Worm (Caenorhabditis elegans) whole organism, L2 larva: ENCODE results near the gene lis-1.

Experiments used
- Y55F3AM.14 ChIP-seq: fragments of 200-800 bp; sonication (Bioruptor generic); optimal IDR thresholded peaks from 2 replicates; lab custom pipeline; 2018; ENCODE audit warnings: mild to moderate bottlenecking, missing genetic modification characterization, missing compliant biosample characterization
- aly-2 ChIP-seq: fragments of 150-350 bp; optimal IDR thresholded peaks from 2 replicates; lab custom pipeline; 2014; ENCODE audit warnings: missing biosample characterization, missing genetic modification characterization
- ama-1 ChIP-seq: fragments of 150-350 bp; optimal IDR thresholded peaks from 2 replicates; lab custom pipeline; 2018; ENCODE audit warnings: inconsistent platforms
- ceh-16 ChIP-seq: fragments of 150-350 bp; optimal IDR thresholded peaks from 2 replicates; lab custom pipeline; 2014; ENCODE audit warnings: missing biosample characterization, missing genetic modification characterization
- egl-27 ChIP-seq: sonication (generic microtip); optimal IDR thresholded peaks from 3 replicates; lab custom pipeline; 2017; ENCODE audit warnings: missing biosample characterization, missing genetic modification reagents, missing genetic modification characterization
- elt-3 ChIP-seq: sonication (generic microtip); optimal IDR thresholded peaks from 2 replicates; lab custom pipeline; 2017; ENCODE audit warnings: missing biosample characterization, missing genetic modification characterization
- lin-11 ChIP-seq: fragments of 150-350 bp; sonication (generic microtip); optimal IDR thresholded peaks from 2 replicates; lab custom pipeline; 2014; ENCODE audit warnings: missing biosample characterization, missing genetic modification characterization, inconsistent platforms, mixed read lengths
- nhr-237 ChIP-seq: fragments of 150-350 bp; optimal IDR thresholded peaks from 2 replicates; lab custom pipeline; 2014; ENCODE audit warnings: missing biosample characterization, missing genetic modification characterization
- nhr-25 ChIP-seq: fragments of 150-350 bp; sonication (generic microtip); optimal IDR thresholded peaks from 3 replicates; lab custom pipeline; 2014; ENCODE audit warnings: missing biosample characterization, missing genetic modification characterization
- nhr-77 ChIP-seq: fragments of 150-350 bp; optimal IDR thresholded peaks from 2 replicates; lab custom pipeline; 2014; ENCODE audit warnings: missing biosample characterization, missing genetic modification characterization
- peb-1 ChIP-seq: fragments of 150-350 bp; optimal IDR thresholded peaks from 2 replicates; lab custom pipeline; 2014; ENCODE audit warnings: missing biosample characterization, missing genetic modification characterization
- snpc-4 ChIP-seq: fragments of 150-350 bp; optimal IDR thresholded peaks from 2 replicates; lab custom pipeline; 2014; ENCODE audit warnings: missing biosample characterization, missing genetic modification characterization
- unc-62 ChIP-seq: fragments of 150-350 bp; optimal IDR thresholded peaks from 2 replicates; lab custom pipeline; 2014; ENCODE audit warnings: missing biosample characterization, missing genetic modification reagents, missing genetic modification characterization

DNA sequence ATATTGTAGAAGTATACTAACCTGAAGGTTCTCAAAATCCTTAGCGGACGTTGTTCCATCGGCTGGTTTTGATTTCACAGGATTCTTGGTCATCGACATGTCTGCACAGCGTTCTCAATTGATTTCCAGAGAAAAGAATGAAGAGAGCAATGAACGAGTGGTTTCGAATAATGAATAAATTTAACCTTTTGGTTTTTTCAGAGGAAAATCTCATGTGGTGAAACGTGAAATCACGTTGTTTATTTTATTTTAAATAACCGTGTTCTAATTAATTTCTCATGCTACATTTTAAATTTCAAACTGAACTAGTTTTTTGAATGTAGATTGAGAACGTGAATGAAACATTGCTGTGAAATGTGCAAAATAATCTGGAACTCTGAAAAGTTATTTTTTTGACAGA is 3.7 kb upstream of the lis-1 start, which contains the start of gene T03F6.6:
- no peak for TF ChIP-seq snpc-4 (tag; lab: Kevin White, UChicago)
- TF ChIP-seq nhr-237, result no peak
- no peak for TF ChIP-seq elt-3 (tag; lab: Kevin White, UChicago)
- no peak for TF ChIP-seq ceh-16 (tag; lab: Kevin White, UChicago)
- no peak for TF ChIP-seq peb-1
- no peak for TF ChIP-seq Y55F3AM.14 (GFP tag; lab: Kevin White, UChicago)
- no peak for TF ChIP-seq egl-27 (tag; lab: Kevin White, UChicago)
- no peak for TF ChIP-seq lin-11 (tag; lab: Kevin White, UChicago)
- TF ChIP-seq aly-2 (tag; lab: Kevin White, UChicago), result no peak
- no peak for TF ChIP-seq nhr-25 (tag; lab: Kevin White, UChicago)
- TF ChIP-seq nhr-77, result no peak
- TF ChIP-seq ama-1 (lab: Kevin White, UChicago), result no peak
- no peak for TF ChIP-seq unc-62
